Fruit fly (Drosophila melanogaster): ENCODE results near the gene Vap33.

Gene Vap33

dm6 chrX:3930528-3931251 is 18.1 kb upstream of the Vap33 start, which contains the start of gene CG42541 (continued):
- TF ChIP-seq GATAe (GFP tag; conservative IDR thresholded peaks at IDR 0.05) (no peak), Bgb (GFP tag; IDR thresholded peaks at IDR 0.05; ENCODE audit: partially characterized antibody) (no peak), CG6813 (GFP tag; optimal IDR thresholded peaks at IDR 0.05) (no peak), NfI (GFP tag; optimal IDR thresholded peaks at IDR 0.05) (no peak), fu2 (GFP tag; optimal IDR thresholded peaks at IDR 0.05) (no peak), CoRest (tag; optimal IDR thresholded peaks at IDR 0.05) (no peak), Deaf1 (tag; optimal IDR thresholded peaks at IDR 0.05) (peak; percentile 97), TFAM (GFP tag; optimal IDR thresholded peaks at IDR 0.05) (no peak), Trl (optimal IDR thresholded peaks at IDR 0.05) (no peak), Trl (GFP tag; optimal IDR thresholded peaks at IDR 0.05) (no peak), CG18011 (GFP tag; optimal IDR thresholded peaks at IDR 0.05) (peak; percentile 56), scrt (GFP tag; optimal IDR thresholded peaks at IDR 0.05) (peak; percentile 97), HLH54F (GFP tag; optimal IDR thresholded peaks at IDR 0.05) (no peak), CG10431 (GFP tag; optimal IDR thresholded peaks at IDR 0.05) (no peak), aop (GFP tag; IDR thresholded peaks at IDR 0.05) (no peak), seq (GFP tag; IDR thresholded peaks at IDR 0.05) (peak; percentile 25; the same call in 1 of the 2 replicates), lab (GFP tag; optimal IDR thresholded peaks at IDR 0.05) (no peak), NFAT (GFP tag; IDR thresholded peaks at IDR 0.05) (no peak), CG15514 (GFP tag; optimal IDR thresholded peaks at IDR 0.05) (peak; percentile 63), dan (GFP tag; IDR thresholded peaks at IDR 0.05) (no peak), CG14441 (GFP tag; IDR thresholded peaks at IDR 0.05) (no peak), CG4707 (GFP tag; optimal IDR thresholded peaks at IDR 0.05) (no peak), H15 (GFP tag; IDR thresholded peaks at IDR 0.05) (no peak), dysf (GFP tag; IDR thresholded peaks at IDR 0.05) (no peak), gcm (GFP tag; optimal IDR thresholded peaks at IDR 0.05) (no peak), CG6175 (GFP tag; IDR thresholded peaks at IDR 0.05) (no peak), CHES-1-like (GFP tag; optimal IDR thresholded peaks at IDR 0.05) (no peak), oc (tag; optimal IDR thresholded peaks at IDR 0.05) (no peak), NK7.1 (GFP tag; optimal IDR thresholded peaks at IDR 0.05) (no peak), D19B (GFP tag; optimal IDR thresholded peaks at IDR 0.05) (no peak), CG11560 (tag; IDR thresholded peaks at IDR 0.05) (no peak), CG6654 (GFP tag; optimal IDR thresholded peaks at IDR 0.05) (no peak), CG15601 (tag; optimal IDR thresholded peaks at IDR 0.05) (no peak), ken (GFP tag; IDR thresholded peaks at IDR 0.05) (no peak), Ssrp (tag; optimal IDR thresholded peaks at IDR 0.05) (no peak), Asciz (GFP tag; optimal IDR thresholded peaks at IDR 0.05) (no peak), Nf-YB (GFP tag; optimal IDR thresholded peaks at IDR 0.05) (no peak), CG3847 (GFP tag; IDR thresholded peaks at IDR 0.05) (no peak), nau (GFP tag; optimal IDR thresholded peaks at IDR 0.05) (no peak), Xbp1 (GFP tag; optimal IDR thresholded peaks at IDR 0.05) (no peak), CG6683 (GFP tag; optimal IDR thresholded peaks at IDR 0.05) (no peak), gfzf (GFP tag; optimal IDR thresholded peaks at IDR 0.05) (no peak), caup (GFP tag; optimal IDR thresholded peaks at IDR 0.05; ENCODE audit: severe bottlenecking) (no peak), CG7556 (GFP tag; optimal IDR thresholded peaks at IDR 0.05) (no peak), Dbx (GFP tag; IDR thresholded peaks at IDR 0.05) (no peak), Mes4 (GFP tag; optimal IDR thresholded peaks at IDR 0.05) (no peak), CG10267 (tag; optimal IDR thresholded peaks at IDR 0.05) (no peak), ash1 (GFP tag; optimal IDR thresholded peaks at IDR 0.05) (no peak), Scr (GFP tag; IDR thresholded peaks at IDR 0.05; ENCODE audit: partially characterized antibody) (no peak), CG3281 (GFP tag; optimal IDR thresholded peaks at IDR 0.05) (no peak)

Measured in whole organism, embryonic.